Fruit fly (Drosophila melanogaster) whole organism, embryonic: Measurements from ENCODE around the gene dec.

ENCODE experiments used
- Blimp-1 ChIP-seq: fragments of 200-800 bp; sonication (Bioruptor generic); optimal IDR thresholded peaks from 3 replicates; lab custom pipeline; 2018; ENCODE audit warnings: missing biosample characterization, missing genetic modification characterization, mild to moderate bottlenecking, moderate library complexity, missing genetic modification reagents
- CG10321 ChIP-seq: fragments of 200-800 bp; sonication (Bioruptor generic); IDR thresholded peaks from 2 replicates; pipeline ENCODE4 v1.3.6; 2022; ENCODE audit warnings: missing biosample characterization, missing genetic modification characterization
- CG10431 ChIP-seq: fragments of 200-800 bp; sonication (Bioruptor generic); optimal IDR thresholded peaks from 3 replicates; lab custom pipeline; 2018; ENCODE audit warnings: missing biosample characterization, mild to moderate bottlenecking, missing genetic modification characterization
- CG11398 ChIP-seq: fragments of 200-800 bp; sonication (Bioruptor generic); optimal IDR thresholded peaks from 2 replicates; lab custom pipeline; 2016; ENCODE audit warnings: missing biosample characterization, missing genetic modification characterization
- CG11695 ChIP-seq: fragments of 200-800 bp; sonication (Bioruptor generic); IDR thresholded peaks from 3 replicates; pipeline ENCODE4 v1.3.6; 2022; ENCODE audit warnings: missing biosample characterization, missing genetic modification characterization
- CG12104 ChIP-seq: fragments of 200-800 bp; sonication (Bioruptor generic); optimal IDR thresholded peaks from 3 replicates; lab custom pipeline; 2016; ENCODE audit warnings: missing biosample characterization, missing genetic modification characterization
- CG14667 ChIP-seq: fragments of 200-800 bp; sonication (Bioruptor generic); IDR thresholded peaks from 2 replicates; pipeline ENCODE4 v1.3.6; 2022; ENCODE audit warnings: missing biosample characterization, missing genetic modification characterization
- CG14860 ChIP-seq: fragments of 200-800 bp; sonication (Bioruptor generic); IDR thresholded peaks from 3 replicates; pipeline ENCODE4 v1.3.6; 2022; ENCODE audit warnings: missing biosample characterization, missing genetic modification characterization; ENCODE audit not compliant: partially characterized antibody
- CG2712 ChIP-seq: fragments of 200-800 bp; optimal IDR thresholded peaks from 3 replicates; lab custom pipeline; 2019; ENCODE audit warnings: missing biosample characterization, mild to moderate bottlenecking, missing genetic modification characterization, moderate library complexity
- CG30020 ChIP-seq: fragments of 200-800 bp; optimal IDR thresholded peaks from 2 replicates; lab custom pipeline; 2019; ENCODE audit warnings: missing biosample characterization, mild to moderate bottlenecking, missing genetic modification characterization, moderate library complexity
- CG34224 ChIP-seq: fragments of 200-800 bp; sonication (Bioruptor generic); IDR thresholded peaks from 3 replicates; pipeline ENCODE4 v1.3.6; 2022; ENCODE audit warnings: missing biosample characterization, missing genetic modification characterization; ENCODE audit not compliant: partially characterized antibody
- CG4282 ChIP-seq: fragments of 200-800 bp; sonication (Bioruptor generic); optimal IDR thresholded peaks from 2 replicates; lab custom pipeline; 2016; ENCODE audit warnings: missing biosample characterization, missing genetic modification characterization
- CG4854 ChIP-seq: fragments of 200-800 bp; sonication (Bioruptor generic); optimal IDR thresholded peaks from 2 replicates; lab custom pipeline; 2016; ENCODE audit warnings: missing biosample characterization, missing genetic modification characterization, inconsistent platforms
- CG5953 ChIP-seq: fragments of 200-800 bp; sonication (Bioruptor generic); IDR thresholded peaks from 2 replicates; pipeline ENCODE4 v1.3.6; 2022; ENCODE audit warnings: missing biosample characterization, missing genetic modification characterization
- CG7963 ChIP-seq: fragments of 200-800 bp; sonication (Bioruptor generic); IDR thresholded peaks from 3 replicates; pipeline ENCODE4 v1.3.6; 2022; ENCODE audit warnings: missing biosample characterization, missing genetic modification characterization; ENCODE audit not compliant: partially characterized antibody
- CG8478 ChIP-seq: fragments of >200 bp; optimal IDR thresholded peaks from 2 replicates; lab custom pipeline; 2018
- CG8944 ChIP-seq: fragments of 200-800 bp; sonication (Bioruptor generic); optimal IDR thresholded peaks from 3 replicates; lab custom pipeline; 2016; ENCODE audit warnings: missing biosample characterization, missing genetic modification characterization
- CG9727 ChIP-seq: fragments of 200-800 bp; sonication (Bioruptor generic); optimal IDR thresholded peaks from 3 replicates; lab custom pipeline; 2017; ENCODE audit warnings: missing biosample characterization, mild to moderate bottlenecking, missing genetic modification characterization
- CG9932 ChIP-seq: fragments of 200-800 bp; sonication (Bioruptor generic); IDR thresholded peaks from 2 replicates; pipeline ENCODE4 v1.3.6; 2022; ENCODE audit warnings: missing biosample characterization, missing genetic modification characterization
- D19A ChIP-seq: fragments of 200-800 bp; optimal IDR thresholded peaks from 3 replicates; lab custom pipeline; 2019; ENCODE audit warnings: missing biosample characterization, mild to moderate bottlenecking, missing genetic modification characterization, moderate library complexity
- D19B ChIP-seq: fragments of 200-800 bp; sonication (Bioruptor generic); optimal IDR thresholded peaks from 2 replicates; lab custom pipeline; 2017; ENCODE audit warnings: missing biosample characterization, mild to moderate bottlenecking, missing genetic modification characterization
- Dbx ChIP-seq: fragments of 200-800 bp; sonication (Bioruptor generic); IDR thresholded peaks from 3 replicates; pipeline ENCODE4 v1.3.6; 2022; ENCODE audit warnings: missing biosample characterization, missing genetic modification characterization
- Fer3 ChIP-seq: fragments of 200-800 bp; sonication (Bioruptor generic); optimal IDR thresholded peaks from 2 replicates; lab custom pipeline; 2018; ENCODE audit warnings: missing biosample characterization, mild to moderate bottlenecking, missing genetic modification characterization, moderate library complexity
- HLH4C ChIP-seq: fragments of 200-800 bp; sonication (Bioruptor generic); IDR thresholded peaks from 3 replicates; pipeline ENCODE4 v1.3.6; 2022; ENCODE audit warnings: missing biosample characterization, missing genetic modification characterization; ENCODE audit not compliant: partially characterized antibody
- HLH54F ChIP-seq: fragments of 200-800 bp; sonication (Bioruptor generic); optimal IDR thresholded peaks from 3 replicates; lab custom pipeline; 2016; ENCODE audit warnings: missing biosample characterization, missing genetic modification characterization
- Hmx ChIP-seq: fragments of 200-800 bp; sonication (Bioruptor generic); optimal IDR thresholded peaks from 2 replicates; lab custom pipeline; 2016; ENCODE audit warnings: missing biosample characterization, missing genetic modification characterization
- Hsf ChIP-seq: fragments of 200-800 bp; sonication (Bioruptor generic); optimal IDR thresholded peaks from 3 replicates; lab custom pipeline; 2016; ENCODE audit warnings: missing biosample characterization, missing genetic modification characterization
- Oaz ChIP-seq: fragments of 200-800 bp; sonication (Bioruptor generic); IDR thresholded peaks from 2 replicates; pipeline ENCODE4 v1.3.6; 2022; ENCODE audit warnings: missing biosample characterization, missing genetic modification characterization
- Pdp1 ChIP-seq, 2 experiments: fragments of 200-800 bp; sonication (Bioruptor generic); optimal IDR thresholded peaks; 3 replicates each; lab custom pipeline; 2016; ENCODE audit warnings: missing biosample characterization in 2 of 2, missing genetic modification characterization in 2 of 2, mild to moderate bottlenecking in 1 of 2, moderate library complexity in 1 of 2
- Vsx1 ChIP-seq: fragments of 200-800 bp; sonication (Bioruptor generic); optimal IDR thresholded peaks from 2 replicates; lab custom pipeline; 2017; ENCODE audit warnings: missing biosample characterization, mild to moderate bottlenecking, missing genetic modification characterization, missing genetic modification reagents
- al ChIP-seq: fragments of 200-800 bp; sonication (Bioruptor generic); IDR thresholded peaks from 2 replicates; pipeline ENCODE4 v1.3.6; 2022; ENCODE audit warnings: missing biosample characterization, missing genetic modification characterization
- ap ChIP-seq: fragments of 200-800 bp; sonication (Bioruptor generic); IDR thresholded peaks from 2 replicates; pipeline ENCODE4 v1.3.6; 2022; ENCODE audit warnings: missing biosample characterization, missing genetic modification characterization
- cas ChIP-seq: fragments of 200-800 bp; sonication (Bioruptor generic); IDR thresholded peaks from 2 replicates; pipeline ENCODE4 v1.3.6; 2022; ENCODE audit warnings: missing biosample characterization, missing genetic modification characterization
- chinmo ChIP-seq: fragments of 200-800 bp; sonication (Bioruptor generic); IDR thresholded peaks from 4 replicates; pipeline ENCODE4 v1.3.6; 2022; ENCODE audit warnings: missing biosample characterization, missing genetic modification characterization; ENCODE audit not compliant: partially characterized antibody
- corto ChIP-seq: fragments of 200-800 bp; sonication (Bioruptor generic); optimal IDR thresholded peaks from 2 replicates; lab custom pipeline; 2016; ENCODE audit warnings: missing biosample characterization, mild to moderate bottlenecking, missing genetic modification characterization, moderate library complexity
- dm ChIP-seq: fragments of 200-800 bp; sonication (Bioruptor generic); optimal IDR thresholded peaks from 3 replicates; lab custom pipeline; 2016; ENCODE audit warnings: missing biosample characterization, missing genetic modification characterization
- dpn ChIP-seq, 2 experiments: fragments of 200-800 bp; sonication (Bioruptor generic); optimal IDR thresholded peaks; 3 replicates each; lab custom pipeline; 2016; ENCODE audit warnings: missing biosample characterization in 2 of 2, missing genetic modification characterization in 2 of 2
- dysf ChIP-seq: fragments of 200-800 bp; sonication (Bioruptor generic); IDR thresholded peaks from 3 replicates; pipeline ENCODE4 v1.3.6; 2022; ENCODE audit warnings: missing biosample characterization, missing genetic modification characterization
- ems ChIP-seq: fragments of 200-800 bp; sonication (Bioruptor generic); optimal IDR thresholded peaks from 3 replicates; lab custom pipeline; 2016; ENCODE audit warnings: missing biosample characterization, missing genetic modification characterization
- fd64A ChIP-seq: fragments of 200-800 bp; sonication (Bioruptor generic); optimal IDR thresholded peaks from 3 replicates; lab custom pipeline; 2018; ENCODE audit warnings: missing biosample characterization, mild to moderate bottlenecking, missing genetic modification characterization
- fd96Cb ChIP-seq: fragments of 200-800 bp; sonication (Bioruptor generic); optimal IDR thresholded peaks from 2 replicates; lab custom pipeline; 2018; ENCODE audit warnings: missing biosample characterization, mild to moderate bottlenecking, missing genetic modification characterization, moderate library complexity
- ind ChIP-seq: fragments of 200-800 bp; sonication (Bioruptor generic); optimal IDR thresholded peaks from 3 replicates; lab custom pipeline; 2016; ENCODE audit warnings: missing biosample characterization, missing genetic modification characterization
- lilli ChIP-seq: fragments of 200-800 bp; sonication (Bioruptor generic); optimal IDR thresholded peaks from 3 replicates; lab custom pipeline; 2016; ENCODE audit warnings: missing biosample characterization, missing genetic modification characterization
- mld ChIP-seq: fragments of 200-800 bp; sonication (Bioruptor generic); IDR thresholded peaks from 3 replicates; pipeline ENCODE4 v1.3.6; 2022; ENCODE audit warnings: missing biosample characterization, missing genetic modification characterization; ENCODE audit not compliant: partially characterized antibody
- sim ChIP-seq: fragments of 200-800 bp; sonication (Bioruptor generic); IDR thresholded peaks from 2 replicates; pipeline ENCODE4 v1.3.6; 2022; ENCODE audit warnings: missing biosample characterization, missing genetic modification characterization
- sisA ChIP-seq: fragments of 200-800 bp; sonication (Bioruptor generic); IDR thresholded peaks from 2 replicates; pipeline ENCODE4 v1.3.6; 2022; ENCODE audit warnings: missing biosample characterization, missing genetic modification characterization
- slou ChIP-seq: fragments of 200-800 bp; sonication (Bioruptor generic); optimal IDR thresholded peaks from 3 replicates; lab custom pipeline; 2016; ENCODE audit warnings: missing biosample characterization, missing genetic modification characterization
- sug ChIP-seq: fragments of 200-800 bp; optimal IDR thresholded peaks from 2 replicates; lab custom pipeline; 2019; ENCODE audit warnings: missing biosample characterization, mild to moderate bottlenecking, missing genetic modification characterization, moderate library complexity
- tup ChIP-seq: fragments of 200-800 bp; sonication (Bioruptor generic); optimal IDR thresholded peaks from 2 replicates; lab custom pipeline; 2016; ENCODE audit warnings: missing biosample characterization, mild to moderate bottlenecking, missing genetic modification characterization, moderate library complexity

dec gene

DNA sequence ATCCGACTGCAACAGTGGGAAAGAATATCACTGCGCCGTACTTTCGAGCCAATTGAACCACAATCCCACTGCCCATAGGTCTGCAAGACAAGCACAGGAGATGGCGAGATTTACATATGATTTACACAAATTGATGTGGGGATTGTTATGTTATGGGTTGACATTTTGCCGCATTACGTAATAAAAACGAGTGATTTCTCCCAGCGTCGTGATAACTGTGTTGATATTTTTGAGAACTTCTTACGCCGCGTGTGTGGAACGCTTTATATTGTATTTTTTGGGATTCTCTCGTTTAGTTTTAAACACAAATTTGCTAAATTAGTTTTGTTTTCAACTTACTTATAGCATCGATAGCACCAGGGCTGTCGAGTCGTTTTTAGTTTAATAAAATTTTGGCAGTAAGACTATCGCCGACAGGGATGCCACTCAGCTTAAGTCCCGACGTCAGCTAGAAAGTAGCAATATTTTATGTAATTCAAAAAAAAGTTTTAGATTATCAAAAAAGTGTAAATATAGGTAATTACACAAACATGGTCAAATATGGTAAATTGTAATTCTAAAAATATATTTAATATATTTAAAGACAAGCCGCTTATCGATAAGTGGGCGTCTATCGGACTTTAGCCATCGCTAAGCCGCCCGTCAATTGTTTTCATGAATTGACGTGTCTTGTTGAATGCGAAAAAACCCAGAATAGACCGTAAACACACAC lies 20.5 kb upstream of the dec start, which contains the start of the genes CG45089, ND-MNLL and p115:
CG45089 (minus strand) TSS at position 388 of the 712 bp plus-strand sequence.
ND-MNLL (minus strand) TSS at position 388 of the 712 bp plus-strand sequence.
p115 (plus strand) TSS at position 621 of the 712 bp plus-strand sequence.
- TF ChIP-seq dysf, result peak; percentile 50; the same call in 1 of the 3 replicates
- no peak for TF ChIP-seq fd64A (GFP tag; lab: Kevin White, UChicago)
- TF ChIP-seq sim (GFP tag; lab: Robert Waterston, UW), result no peak
- TF ChIP-seq CG11695 (GFP tag; lab: Robert Waterston, UW), result 0 out of 3 replicates have a peak, but pooled peaks have one; percentile 9
- peak; percentile 43 for TF ChIP-seq corto (GFP tag; lab: Kevin White, UChicago)
- peak; percentile 81 for TF ChIP-seq CG2712 (tag; lab: Kevin White, UChicago)
- TF ChIP-seq D19B, result no peak
- peak; percentile 74; the same call in 2 of the 3 replicates for TF ChIP-seq Dbx (GFP tag; lab: Robert Waterston, UW)
- TF ChIP-seq ind (GFP tag; lab: Kevin White, UChicago), result peak; percentile 64
- TF ChIP-seq Pdp1 (GFP tag; optimal IDR thresholded peaks at IDR 0.05; lab: Kevin White, UChicago), result peak in 1 of 2 experiments; percentile 98
- TF ChIP-seq CG4282 (GFP tag; lab: Kevin White, UChicago), result no peak
- TF ChIP-seq CG5953 (GFP tag; lab: Robert Waterston, UW), result no peak
- peak; percentile 26 for TF ChIP-seq slou (GFP tag; lab: Kevin White, UChicago)
- peak; percentile 71 for TF ChIP-seq CG9727 (GFP tag; lab: Kevin White, UChicago)
- peak; percentile 18 for TF ChIP-seq HLH54F
- 0 out of 3 replicates have a peak, but pooled peaks have one; percentile 14 for TF ChIP-seq CG7963
- peak; percentile 26 for TF ChIP-seq fd96Cb
- TF ChIP-seq sisA (GFP tag; lab: Robert Waterston, UW), result peak; percentile 51
- TF ChIP-seq CG14860 (GFP tag; lab: Robert Waterston, UW), result peak; percentile 61; the same call in 2 of the 3 replicates
- TF ChIP-seq Hsf, result peak; percentile 48
- TF ChIP-seq Oaz, result peak; percentile 26; the same call in 1 of the 2 replicates
- no peak for TF ChIP-seq CG10321 (GFP tag; lab: Robert Waterston, UW)
- TF ChIP-seq tup (GFP tag; lab: Kevin White, UChicago), result peak; percentile 31
- TF ChIP-seq Blimp-1, result peak; percentile 45
- TF ChIP-seq CG10431 (GFP tag; lab: Kevin White, UChicago), result no peak
- TF ChIP-seq ems (GFP tag; lab: Kevin White, UChicago), result peak; percentile 10
- TF ChIP-seq CG34224 (GFP tag; lab: Robert Waterston, UW), result no peak
- TF ChIP-seq cas (GFP tag; lab: Robert Waterston, UW), result peak; percentile 55; the same call in 1 of the 2 replicates
- TF ChIP-seq Fer3, result peak; percentile 47
- no peak for TF ChIP-seq CG12104 (GFP tag; lab: Kevin White, UChicago)
- TF ChIP-seq ap (GFP tag; lab: Robert Waterston, UW), result no peak
- TF ChIP-seq dpn (GFP tag; optimal IDR thresholded peaks at IDR 0.05; lab: Kevin White, UChicago), result peak; percentile 11 to 68
- no peak for TF ChIP-seq CG11398 (GFP tag; lab: Kevin White, UChicago)
- peak; percentile 67 for TF ChIP-seq CG30020
- peak; percentile 81 for TF ChIP-seq lilli (GFP tag; lab: Kevin White, UChicago)
- peak; percentile 25; the same call in 1 of the 2 replicates for TF ChIP-seq CG14667 (GFP tag; lab: Robert Waterston, UW)
- TF ChIP-seq CG9932, result peak; percentile 84
- no peak for TF ChIP-seq Hmx (GFP tag; lab: Kevin White, UChicago)
- TF ChIP-seq CG8944 (GFP tag; lab: Kevin White, UChicago), result no peak
- no peak for TF ChIP-seq CG4854 (GFP tag; lab: Kevin White, UChicago)
- TF ChIP-seq al (GFP tag; lab: Robert Waterston, UW), result peak; percentile 46; the same call in 1 of the 2 replicates
- TF ChIP-seq chinmo (GFP tag; lab: Robert Waterston, UW), result no peak
- no peak for TF ChIP-seq mld (GFP tag; lab: Robert Waterston, UW)
- TF ChIP-seq sug (tag; lab: Kevin White, UChicago), result peak; percentile 65
- TF ChIP-seq CG8478, result no peak
- TF ChIP-seq dm, result peak; percentile 14
- TF ChIP-seq D19A (tag; lab: Kevin White, UChicago), result peak; percentile 33
- TF ChIP-seq Vsx1, result no peak
- TF ChIP-seq HLH4C (GFP tag; lab: Robert Waterston, UW), result peak; percentile 45
